Worm (Caenorhabditis elegans) whole organism, young adult: ENCODE measurements around the gene eff-1.

Source experiments
- aptf-3 ChIP-seq: fragments of 200-800 bp; sonication (Bioruptor generic); IDR thresholded peaks from 2 replicates; pipeline ENCODE4 v1.3.6; 2022; ENCODE audit warnings: missing genetic modification characterization, missing compliant biosample characterization
- attf-6 ChIP-seq: fragments of 200-800 bp; sonication (Bioruptor generic); IDR thresholded peaks from 2 replicates; pipeline ENCODE4 v1.3.6; 2022; ENCODE audit warnings: missing genetic modification reagents, missing genetic modification characterization, missing compliant biosample characterization
- snpc-1.1 ChIP-seq: sonication (generic microtip); optimal IDR thresholded peaks from 2 replicates; lab custom pipeline; 2017; ENCODE audit warnings: missing genetic modification characterization, mild to moderate bottlenecking, missing compliant biosample characterization, antibody characterized with exemption, moderate library complexity, missing genotype, missing genetic modification reagents; ENCODE audit not compliant: insufficient read depth

DNA sequence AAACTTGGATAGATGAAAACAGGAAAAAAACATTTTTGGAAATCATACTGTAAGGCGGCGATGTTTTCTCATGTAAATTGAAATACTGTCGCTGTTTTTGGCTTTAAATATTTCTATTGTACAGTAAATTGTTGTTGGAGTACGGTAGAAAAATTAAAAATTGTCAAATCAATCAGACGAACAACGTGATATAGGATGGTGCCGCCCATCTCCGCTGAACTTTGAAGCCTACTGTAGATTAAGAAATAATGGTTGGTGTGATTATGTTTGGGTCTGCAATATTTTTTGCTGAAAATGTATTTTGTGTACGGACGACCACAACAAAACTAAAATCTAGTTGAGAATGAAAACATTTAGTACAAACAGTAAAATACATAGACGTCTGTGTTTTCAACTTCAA, 39.1 kb downstream of the eff-1 start:
- TF ChIP-seq snpc-1.1 (tag; lab: Kevin White, UChicago) (no peak), aptf-3 (GFP tag; lab: Robert Waterston, UW) (no peak), attf-6 (GFP tag; lab: Robert Waterston, UW) (no peak)
